Worm (Caenorhabditis elegans) whole organism, L2 larva: ENCODE results near the gene K02E7.1.

Experiments used
- F13H6.1 ChIP-seq: sonication (generic microtip); optimal IDR thresholded peaks from 2 replicates; lab custom pipeline; 2016; ENCODE audit warnings: missing genetic modification characterization, missing compliant biosample characterization
- R02D3.7 ChIP-seq: fragments of 150-350 bp; optimal IDR thresholded peaks from 2 replicates; lab custom pipeline; 2014; ENCODE audit warnings: missing biosample characterization, missing genetic modification characterization
- ZK546.5 ChIP-seq: sonication (generic microtip); optimal IDR thresholded peaks from 2 replicates; lab custom pipeline; 2017; ENCODE audit warnings: missing biosample characterization, missing genetic modification characterization
- ama-1 ChIP-seq: fragments of 150-350 bp; optimal IDR thresholded peaks from 2 replicates; lab custom pipeline; 2018; ENCODE audit warnings: inconsistent platforms
- lin-13 ChIP-seq: fragments of 150-350 bp; optimal IDR thresholded peaks from 2 replicates; lab custom pipeline; 2014; ENCODE audit warnings: missing biosample characterization, missing genetic modification reagents, missing genetic modification characterization
- lin-39 ChIP-seq: fragments of 150-350 bp; optimal IDR thresholded peaks from 2 replicates; lab custom pipeline; 2014; ENCODE audit warnings: missing biosample characterization, missing genetic modification reagents, missing genetic modification characterization
- mdl-1 ChIP-seq, 2 experiments: fragments of 150-350 bp in 1 of 2; sonication (generic microtip) in 1 of 2; optimal IDR thresholded peaks; 2 replicates each; lab custom pipeline; 2017; ENCODE audit warnings: missing biosample characterization in 2 of 2, missing genetic modification characterization in 2 of 2
- nhr-77 ChIP-seq: fragments of 150-350 bp; optimal IDR thresholded peaks from 2 replicates; lab custom pipeline; 2014; ENCODE audit warnings: missing biosample characterization, missing genetic modification characterization
- unc-39 ChIP-seq: fragments of 150-350 bp; optimal IDR thresholded peaks from 2 replicates; lab custom pipeline; 2014; ENCODE audit warnings: missing biosample characterization, missing genetic modification characterization

- TF ChIP-seq ama-1 (lab: Kevin White, UChicago): no peak
- no peak for TF ChIP-seq nhr-77 (tag; lab: Kevin White, UChicago)
- TF ChIP-seq lin-39 (tag; lab: Kevin White, UChicago): no peak
- no peak for TF ChIP-seq unc-39
- TF ChIP-seq lin-13: no peak
- TF ChIP-seq R02D3.7 (tag; lab: Kevin White, UChicago): no peak
- TF ChIP-seq mdl-1 (tag; optimal IDR thresholded peaks at IDR 0.05; lab: Kevin White, UChicago): no peak
- TF ChIP-seq F13H6.1: no peak
- TF ChIP-seq ZK546.5 (tag; lab: Kevin White, UChicago): no peak
Measured at ce11 chrII:1042227-1042626, 40.7 kb upstream of the K02E7.1 start, which contains the start of gene fbxb-41.
